Worm (Caenorhabditis elegans): ENCODE measurements around the gene str-125.

str-125 gene

ce11 chrV:17075900-17076299 is at the start of gene str-125:
str-125 (minus strand) TSS chrV:17076000.
- no peak for TF ChIP-seq lir-3 (tag; optimal IDR thresholded peaks at IDR 0.05)
- no peak for TF ChIP-seq snpc-1.2 (GFP tag; IDR thresholded peaks at IDR 0.05)
- no peak for TF ChIP-seq daf-16 (GFP tag; optimal IDR thresholded peaks at IDR 0.05)
- no peak for TF ChIP-seq daf-16 (tag; optimal IDR thresholded peaks at IDR 0.05)
- no peak for TF ChIP-seq lin-29 (GFP tag; IDR thresholded peaks at IDR 0.05)
- TF ChIP-seq T20F7.1 (GFP tag; optimal IDR thresholded peaks at IDR 0.05), result no peak
- TF ChIP-seq ceh-82 (tag; optimal IDR thresholded peaks at IDR 0.05), result no peak
- no peak for TF ChIP-seq dve-1 (tag; optimal IDR thresholded peaks at IDR 0.05; ENCODE audit: insufficient read depth)

- TF ChIP-seq snpc-1.2 (GFP tag; IDR thresholded peaks at IDR 0.05) (no peak), ama-1 (optimal IDR thresholded peaks at IDR 0.05) (no peak), Y105C5A.15 (GFP tag; IDR thresholded peaks at IDR 0.05) (no peak), lim-7 (GFP tag; IDR thresholded peaks at IDR 0.05) (no peak), dmd-6 (GFP tag; IDR thresholded peaks at IDR 0.05) (no peak), unc-130 (GFP tag; optimal IDR thresholded peaks at IDR 0.05) (no peak), daf-12 (tag; optimal IDR thresholded peaks at IDR 0.05) (no peak), unc-62 (GFP tag; optimal IDR thresholded peaks at IDR 0.05 in 1 of 2) (no peak), unc-62 (tag; optimal IDR thresholded peaks at IDR 0.05) (no peak), lin-13 (GFP tag; optimal IDR thresholded peaks at IDR 0.05) (no peak), zag-1 (tag; optimal IDR thresholded peaks at IDR 0.05) (no peak), F49E8.2 (tag; optimal IDR thresholded peaks at IDR 0.05; ENCODE audit: borderline replicate concordance) (no peak), tra-1 (GFP tag; IDR thresholded peaks at IDR 0.05) (no peak), ceh-20 (GFP tag; IDR thresholded peaks at IDR 0.05) (no peak)
These were observed 32.5 kb upstream of the str-125 start, which contains the start of gene ZK218.11 for ce11 chrV:17108310-17108709. ZK218.11 (minus strand) TSS chrV:17108410.

ce11 chrV:17105483-17105882 is 29.7 kb upstream of the str-125 start, which contains the start of gene ZK218.7:
ZK218.7 (plus strand) TSS chrV:17105783.
- no peak for TF ChIP-seq nhr-48 (tag; optimal IDR thresholded peaks at IDR 0.05)
- TF ChIP-seq hlh-30 (tag; optimal IDR thresholded peaks at IDR 0.05; ENCODE audit: insufficient read depth), result no peak
- no peak for TF ChIP-seq ctbp-1 (GFP tag; IDR thresholded peaks at IDR 0.05)
- no peak for TF ChIP-seq ztf-7 (tag; optimal IDR thresholded peaks at IDR 0.05)

ce11 chrV:17104527-17104926 is 28.7 kb upstream of the str-125 start, which contains the start of gene nhr-248:
nhr-248 (minus strand) TSS chrV:17104627.
- no peak for TF ChIP-seq ceh-62 (tag; optimal IDR thresholded peaks at IDR 0.05)
- no peak for TF ChIP-seq T26A8.4 (GFP tag; IDR thresholded peaks at IDR 0.05)
- no peak for TF ChIP-seq vab-7 (GFP tag; IDR thresholded peaks at IDR 0.05)
- no peak for TF ChIP-seq fos-1 (tag; optimal IDR thresholded peaks at IDR 0.05)
- TF ChIP-seq set-16 (GFP tag; IDR thresholded peaks at IDR 0.05), result no peak
- TF ChIP-seq aly-2 (tag; optimal IDR thresholded peaks at IDR 0.05), result no peak
- no peak for TF ChIP-seq ces-1 (GFP tag; optimal IDR thresholded peaks at IDR 0.05)
- no peak for TF ChIP-seq T20F7.1 (GFP tag; optimal IDR thresholded peaks at IDR 0.05)
- TF ChIP-seq unc-62 (GFP tag; optimal IDR thresholded peaks at IDR 0.05 in 1 of 2), result no peak
- no peak for TF ChIP-seq unc-62 (tag; optimal IDR thresholded peaks at IDR 0.05)
- no peak for TF ChIP-seq nhr-42 (GFP tag; IDR thresholded peaks at IDR 0.05)

ce11 chrV:17100829-17101228 is 25.0 kb upstream of the str-125 start, which contains the start of gene ZK218.5:
ZK218.5 (plus strand) TSS chrV:17101129.
- no peak for TF ChIP-seq dpl-1 (GFP tag; optimal IDR thresholded peaks at IDR 0.05)
- TF ChIP-seq daf-12 (tag; optimal IDR thresholded peaks at IDR 0.05), result no peak
- no peak for TF ChIP-seq nhr-111 (GFP tag; optimal IDR thresholded peaks at IDR 0.05)
- TF ChIP-seq zfp-3 (GFP tag; conservative IDR thresholded peaks at IDR 0.05), result no peak

Data from whole organism, L4 larva.